Worm (Caenorhabditis elegans): ENCODE measurements around the gene C04G6.4.

Gene C04G6.4

ce11 chrII:5058036-5058435 lies 25.2 kb downstream of the C04G6.4 start, which contains the start of gene C27A2.12:
Gene C27A2.12 (minus strand): TSS chrII:5058136.
- no peak for TF ChIP-seq him-1 (tag; optimal IDR thresholded peaks at IDR 0.05)
- TF ChIP-seq dao-5 (tag; optimal IDR thresholded peaks at IDR 0.05) = no peak
- TF ChIP-seq W03F9.2 (tag; optimal IDR thresholded peaks at IDR 0.05) = no peak

- TF ChIP-seq him-1 (tag; optimal IDR thresholded peaks at IDR 0.05) = peak; percentile 55
- peak; percentile 13 for TF ChIP-seq dao-5 (tag; optimal IDR thresholded peaks at IDR 0.05)
- peak; percentile 12 for TF ChIP-seq W03F9.2 (tag; optimal IDR thresholded peaks at IDR 0.05)
These were observed 25.9 kb downstream of the C04G6.4 start for ce11 chrII:5057315-5057714.

- no peak for TF ChIP-seq him-1 (tag; optimal IDR thresholded peaks at IDR 0.05)
- TF ChIP-seq dao-5 (tag; optimal IDR thresholded peaks at IDR 0.05) = no peak
- TF ChIP-seq W03F9.2 (tag; optimal IDR thresholded peaks at IDR 0.05) = no peak
These were observed 27.0 kb downstream of the C04G6.4 start for ce11 chrII:5056254-5056653.

DNA sequence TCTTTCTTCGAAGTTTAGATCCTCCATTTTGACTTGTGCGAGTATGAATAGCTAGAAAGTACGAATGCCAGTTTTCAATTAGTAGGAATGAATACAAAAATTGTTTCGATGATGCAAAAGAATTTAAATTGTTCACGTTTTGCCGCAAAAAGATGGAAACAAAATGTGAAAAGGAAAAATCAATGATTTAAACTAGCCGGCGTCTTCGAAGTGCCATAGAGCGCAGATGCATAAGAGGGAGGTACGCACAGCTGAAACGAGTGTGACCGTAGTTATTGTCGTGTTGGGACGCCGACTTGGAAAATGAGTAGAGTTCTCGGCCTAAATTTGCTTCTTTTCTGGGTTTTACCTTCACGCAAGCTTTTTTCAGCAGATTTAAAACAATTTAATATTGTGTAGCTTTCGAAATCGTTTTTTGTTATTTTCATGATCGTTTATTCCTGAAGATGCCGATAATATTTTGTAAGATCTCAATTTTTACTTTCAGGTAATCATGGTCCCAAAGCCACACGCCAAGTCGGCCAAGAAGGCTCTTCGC lies 28.0 kb downstream of the C04G6.4 start, which contains the start of the genes ify-1 and rpl-22:
ify-1 (minus strand) TSS at position 51 of the 538 bp plus-strand sequence.
rpl-22 (plus strand) TSS at position 488 of the 538 bp plus-strand sequence.
- TF ChIP-seq him-1 (tag; optimal IDR thresholded peaks at IDR 0.05) (peak; percentile 76), dao-5 (tag; optimal IDR thresholded peaks at IDR 0.05) (no peak), W03F9.2 (tag; optimal IDR thresholded peaks at IDR 0.05) (peak; percentile 94)

DNA sequence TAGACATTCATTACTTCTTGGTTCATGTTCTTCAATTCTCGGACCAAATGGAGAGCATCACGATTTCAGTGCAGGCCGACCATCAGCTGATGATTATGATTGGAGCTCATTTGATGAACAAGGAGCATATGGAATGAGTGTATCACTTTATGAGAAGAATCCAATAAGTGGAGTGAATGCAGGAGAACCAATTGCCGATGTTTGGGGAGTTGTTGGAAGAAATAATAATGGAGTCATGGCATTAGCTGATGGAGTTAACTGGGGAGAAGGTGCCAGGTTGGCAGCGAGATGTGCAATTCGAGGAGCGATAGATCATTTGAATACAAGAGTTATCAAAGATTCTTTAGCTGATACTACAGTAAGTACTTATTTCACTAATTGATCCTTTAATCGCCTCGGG lies 32.5 kb downstream of the C04G6.4 start:
- no peak for TF ChIP-seq him-1 (tag; optimal IDR thresholded peaks at IDR 0.05)
- TF ChIP-seq dao-5 (tag; optimal IDR thresholded peaks at IDR 0.05) = no peak
- TF ChIP-seq W03F9.2 (tag; optimal IDR thresholded peaks at IDR 0.05) = no peak

ce11 chrII:5049865-5050342 lies 33.3 kb downstream of the C04G6.4 start, which contains the start of gene F33G12.6:
Gene F33G12.6 (plus strand): TSS chrII:5049915.
- TF ChIP-seq him-1 (tag; optimal IDR thresholded peaks at IDR 0.05) = no peak
- TF ChIP-seq dao-5 (tag; optimal IDR thresholded peaks at IDR 0.05) = no peak
- no peak for TF ChIP-seq W03F9.2 (tag; optimal IDR thresholded peaks at IDR 0.05)

DNA sequence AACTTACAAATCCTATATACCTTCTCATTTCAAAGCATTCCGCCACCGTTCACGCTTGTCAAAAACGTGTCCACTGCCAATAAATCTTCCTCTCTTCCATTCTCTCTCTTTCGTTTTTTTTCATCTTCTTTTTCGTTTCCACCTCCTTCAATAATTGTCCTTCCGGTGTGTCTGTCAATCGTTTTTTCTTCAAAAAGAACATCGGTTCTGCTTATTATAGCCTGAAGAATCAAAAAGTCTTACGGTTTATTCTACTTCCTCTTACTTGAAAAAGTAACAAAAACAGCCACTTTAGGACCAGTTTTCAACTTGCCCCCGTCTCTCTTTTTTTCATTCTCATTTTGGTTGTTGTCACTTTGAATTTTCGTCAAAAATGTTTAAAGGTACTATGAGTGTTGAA lies 34.0 kb downstream of the C04G6.4 start:
- TF ChIP-seq dao-5 (tag; optimal IDR thresholded peaks at IDR 0.05) (no peak), W03F9.2 (tag; optimal IDR thresholded peaks at IDR 0.05) (no peak), him-1 (tag; optimal IDR thresholded peaks at IDR 0.05) (no peak)

ce11 chrII:5048185-5048795 lies 35.0 kb downstream of the C04G6.4 start:
- no peak for TF ChIP-seq dao-5 (tag; optimal IDR thresholded peaks at IDR 0.05)
- TF ChIP-seq him-1 (tag; optimal IDR thresholded peaks at IDR 0.05) = no peak
- no peak for TF ChIP-seq W03F9.2 (tag; optimal IDR thresholded peaks at IDR 0.05)

DNA sequence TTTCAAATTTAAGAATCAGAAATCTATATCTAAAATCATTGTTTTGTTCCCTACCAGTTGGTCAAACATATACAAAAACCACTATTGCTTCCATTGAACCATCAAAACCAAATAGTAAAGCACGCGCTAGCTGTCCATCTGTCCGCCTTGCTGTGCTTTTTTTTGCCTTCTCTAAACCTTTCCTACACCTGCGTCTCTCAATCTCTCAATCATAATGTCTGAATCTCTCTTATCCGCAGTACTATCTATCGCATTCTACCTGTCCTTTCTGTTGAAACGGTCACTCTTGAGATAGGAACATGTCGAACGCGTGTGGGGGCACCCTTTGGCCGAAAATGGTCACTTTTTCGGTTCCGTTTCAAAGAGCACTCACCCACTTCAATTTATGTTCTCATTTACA lies 36.0 kb downstream of the C04G6.4 start:
- TF ChIP-seq dao-5 (tag; optimal IDR thresholded peaks at IDR 0.05) (no peak), W03F9.2 (tag; optimal IDR thresholded peaks at IDR 0.05) (no peak), him-1 (tag; optimal IDR thresholded peaks at IDR 0.05) (no peak)

DNA sequence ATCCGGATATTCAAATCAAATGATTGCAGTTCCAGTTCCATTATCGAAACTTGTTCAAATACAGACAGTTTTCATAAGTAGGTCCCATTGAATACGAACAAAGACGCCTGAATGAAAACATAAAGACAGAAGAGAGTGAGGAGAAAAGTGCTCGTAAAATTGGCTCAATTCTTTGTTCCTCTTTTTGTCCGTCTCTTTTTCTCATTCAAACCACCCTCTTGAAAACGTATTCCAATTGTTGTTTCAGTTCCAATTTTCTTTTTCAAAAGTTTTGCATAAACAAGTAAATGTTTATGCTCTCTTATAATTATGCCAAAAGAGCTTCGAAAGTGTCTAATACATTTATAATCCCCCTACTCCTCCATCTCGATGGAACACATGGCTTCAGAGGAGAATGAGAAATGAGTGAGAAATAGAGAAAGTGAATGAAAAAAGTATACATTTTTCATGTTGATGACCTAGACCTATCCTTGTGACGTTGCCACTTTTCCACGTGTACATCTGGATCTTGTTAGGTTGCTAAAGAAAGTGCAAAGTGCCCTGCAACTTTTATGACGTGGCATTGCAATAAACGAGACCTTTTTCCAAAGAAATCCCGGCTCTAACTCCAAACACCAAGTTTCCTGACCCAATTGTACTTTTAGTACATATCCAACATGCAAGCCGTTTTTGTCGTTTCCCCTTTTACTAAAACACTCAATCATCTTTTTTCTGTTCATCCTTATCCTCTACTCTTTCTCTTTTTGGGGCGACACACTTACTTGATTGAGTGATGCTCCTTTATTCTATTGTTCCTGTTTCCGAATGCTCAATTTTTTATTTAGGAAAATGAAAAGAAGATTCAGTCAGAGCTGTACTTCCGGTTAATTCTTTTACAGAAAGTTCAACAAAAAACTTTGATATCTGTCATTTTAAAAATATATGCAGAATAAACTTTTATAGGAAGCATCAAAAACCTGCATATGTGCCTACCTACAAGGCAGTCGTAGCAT lies 36.7 kb downstream of the C04G6.4 start:
- TF ChIP-seq him-1 (tag; optimal IDR thresholded peaks at IDR 0.05) (no peak), dao-5 (tag; optimal IDR thresholded peaks at IDR 0.05) (no peak)

- TF ChIP-seq W03F9.2 (tag; optimal IDR thresholded peaks at IDR 0.05) = no peak
- no peak for TF ChIP-seq dao-5 (tag; optimal IDR thresholded peaks at IDR 0.05)
- TF ChIP-seq him-1 (tag; optimal IDR thresholded peaks at IDR 0.05) = no peak
These were observed 40.8 kb downstream of the C04G6.4 start for ce11 chrII:5042381-5042930.

DNA sequence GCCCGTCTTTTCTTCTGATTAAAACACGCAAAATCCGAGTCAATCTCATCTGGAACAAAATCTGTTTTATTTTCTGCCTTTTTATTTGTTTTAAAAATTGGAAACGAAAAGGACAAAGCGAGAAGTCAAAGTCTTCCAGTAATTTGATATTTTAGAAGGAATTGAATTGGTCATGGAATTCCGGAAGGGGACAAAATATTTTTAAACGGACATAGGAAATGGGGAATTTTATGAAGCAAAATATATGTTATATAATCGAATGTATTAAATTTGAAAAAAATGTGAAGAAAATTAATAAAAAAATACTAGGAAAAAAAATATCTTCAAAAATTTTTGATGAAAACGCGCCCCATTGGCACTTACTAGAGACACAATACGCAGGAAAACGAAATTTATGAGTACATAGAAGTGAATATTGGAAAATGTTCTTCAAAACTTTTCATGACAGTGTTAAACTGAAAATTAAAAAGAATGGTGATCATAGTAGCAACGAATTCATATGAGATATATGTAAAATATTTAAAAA lies 42.5 kb downstream of the C04G6.4 start, which contains the start of gene F33G12.7:
F33G12.7 (minus strand) TSS at position 51 of the 526 bp plus-strand sequence.
- TF ChIP-seq W03F9.2 (tag; optimal IDR thresholded peaks at IDR 0.05) (no peak), dao-5 (tag; optimal IDR thresholded peaks at IDR 0.05) (no peak), him-1 (tag; optimal IDR thresholded peaks at IDR 0.05) (no peak)

DNA sequence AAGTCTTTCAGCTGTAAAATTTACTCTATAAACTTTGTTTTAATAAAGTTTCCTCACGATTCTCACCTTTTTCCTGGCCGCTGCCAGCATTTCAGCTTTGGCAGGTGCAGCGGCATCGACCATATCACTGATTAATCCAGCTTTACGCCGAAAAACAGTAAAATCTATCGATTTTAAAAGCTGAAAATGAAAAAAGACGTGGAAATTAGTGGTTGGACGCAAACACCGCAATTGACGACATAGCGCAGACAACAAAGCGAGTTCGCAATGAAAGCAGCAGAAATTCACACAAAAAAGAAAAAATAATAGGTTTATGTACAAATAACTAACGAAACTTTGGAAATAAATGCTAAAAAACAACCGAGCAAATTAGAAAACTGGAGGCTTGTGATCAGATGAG lies 43.3 kb downstream of the C04G6.4 start, which contains the start of gene golg-2:
golg-2 (minus strand) TSS at position 180 of the 400 bp plus-strand sequence.
- TF ChIP-seq W03F9.2 (tag; optimal IDR thresholded peaks at IDR 0.05) (no peak), him-1 (tag; optimal IDR thresholded peaks at IDR 0.05) (no peak), dao-5 (tag; optimal IDR thresholded peaks at IDR 0.05) (no peak)
